Worm (Caenorhabditis elegans): ENCODE data around the gene clec-27.

DNA sequence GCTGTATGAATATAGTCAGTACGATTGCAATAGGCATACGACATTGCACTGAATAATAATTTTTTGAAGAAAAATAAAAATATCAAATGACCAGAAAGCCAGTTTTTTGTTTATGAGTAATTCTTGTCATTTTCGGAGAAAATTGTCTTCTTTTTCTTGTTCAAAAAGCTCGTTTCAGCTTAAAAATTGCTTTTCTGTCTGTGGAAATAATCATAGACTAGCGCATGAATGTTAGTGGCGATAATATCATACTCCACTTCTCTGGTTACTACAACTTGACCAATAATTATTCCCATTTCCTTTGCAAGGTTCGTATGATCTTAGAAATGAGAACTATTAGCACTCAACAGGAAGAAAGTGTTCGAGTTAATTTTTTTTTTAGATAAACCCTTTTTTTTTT, 26.9 kb upstream of the clec-27 start, which contains the start of gene srh-216:
- TF ChIP-seq lin-13 (tag; optimal IDR thresholded peaks at IDR 0.05) (no peak), nhr-76 (tag; optimal IDR thresholded peaks at IDR 0.05) (no peak), nhr-237 (tag; optimal IDR thresholded peaks at IDR 0.05) (no peak), nhr-2 (tag; optimal IDR thresholded peaks at IDR 0.05) (no peak), ztf-11 (tag; optimal IDR thresholded peaks at IDR 0.05) (no peak), snpc-4 (tag; optimal IDR thresholded peaks at IDR 0.05) (no peak), elt-1 (tag; optimal IDR thresholded peaks at IDR 0.05; ENCODE audit: borderline replicate concordance, insufficient read depth) (no peak), unc-62 (GFP tag; optimal IDR thresholded peaks at IDR 0.05) (no peak), lin-32 (GFP tag; optimal IDR thresholded peaks at IDR 0.05) (no peak), elt-3 (tag; optimal IDR thresholded peaks at IDR 0.05) (no peak), lsy-2 (tag; optimal IDR thresholded peaks at IDR 0.05) (no peak), mab-5 (tag; optimal IDR thresholded peaks at IDR 0.05) (no peak), tbx-8 (GFP tag; optimal IDR thresholded peaks at IDR 0.05) (no peak), cnd-1 (tag; optimal IDR thresholded peaks at IDR 0.05) (no peak)

Data from whole organism, mixed stage, embryonic.